Fruit fly (Drosophila melanogaster): ENCODE measurements around the gene Gr93c.

The Gr93c gene

dm6 chr3R:21848987-21849442 is 4.0 kb upstream of the Gr93c start:
- TF ChIP-seq kay (GFP tag; ENCODE audit: borderline replicate concordance), result peak; percentile 91
- TF ChIP-seq Clk (GFP tag; optimal IDR thresholded peaks at IDR 0.05), result peak; percentile 82
- peak; percentile 21 for TF ChIP-seq ovo (GFP tag; optimal IDR thresholded peaks at IDR 0.05)
- peak; percentile 91 for TF ChIP-seq CG5204 (GFP tag; optimal IDR thresholded peaks at IDR 0.05)
- peak; percentile 95 for TF ChIP-seq CG11617 (GFP tag; optimal IDR thresholded peaks at IDR 0.05)
- TF ChIP-seq Crg-1 (GFP tag; optimal IDR thresholded peaks at IDR 0.05), result peak; percentile 77
- TF ChIP-seq Hr96 (GFP tag; optimal IDR thresholded peaks at IDR 0.05), result peak; percentile 92
- TF ChIP-seq cic (GFP tag; optimal IDR thresholded peaks at IDR 0.05), result peak; percentile 45
- TF ChIP-seq Mnt (GFP tag; optimal IDR thresholded peaks at IDR 0.05), result peak; percentile 58
- TF ChIP-seq CG12768 (GFP tag; optimal IDR thresholded peaks at IDR 0.05), result peak; percentile 89
- TF ChIP-seq CG7045 (GFP tag; optimal IDR thresholded peaks at IDR 0.05), result peak; percentile 95
- TF ChIP-seq toe (GFP tag; optimal IDR thresholded peaks at IDR 0.05), result peak; percentile 95
- TF ChIP-seq CG1620 (GFP tag; optimal IDR thresholded peaks at IDR 0.05), result peak; percentile 77
- TF ChIP-seq bab1 (GFP tag; optimal IDR thresholded peaks at IDR 0.05), result peak; percentile 96
- TF ChIP-seq CG14711 (tag; optimal IDR thresholded peaks at IDR 0.05), result peak; percentile 72
- peak; percentile 84 for TF ChIP-seq CG7101 (tag; optimal IDR thresholded peaks at IDR 0.05)
- no peak for TF ChIP-seq cnc (optimal IDR thresholded peaks at IDR 0.05)
- peak; percentile 76 for TF ChIP-seq tj (GFP tag; optimal IDR thresholded peaks at IDR 0.05)
- TF ChIP-seq CG33017 (tag; optimal IDR thresholded peaks at IDR 0.05), result peak; percentile 91
- peak; percentile 86 for TF ChIP-seq pad (GFP tag; optimal IDR thresholded peaks at IDR 0.05)

dm6 chr3R:21848271-21848670 is 3.2 kb upstream of the Gr93c start:
- TF ChIP-seq Hr96 (GFP tag; optimal IDR thresholded peaks at IDR 0.05) (no peak), CG33017 (tag; optimal IDR thresholded peaks at IDR 0.05) (no peak), cnc (optimal IDR thresholded peaks at IDR 0.05) (no peak), tj (GFP tag; optimal IDR thresholded peaks at IDR 0.05) (no peak), bab1 (GFP tag; optimal IDR thresholded peaks at IDR 0.05) (no peak), CG14711 (tag; optimal IDR thresholded peaks at IDR 0.05) (no peak), CG1620 (GFP tag; optimal IDR thresholded peaks at IDR 0.05) (no peak), CG12768 (GFP tag; optimal IDR thresholded peaks at IDR 0.05) (no peak), ovo (GFP tag; optimal IDR thresholded peaks at IDR 0.05) (no peak), cic (GFP tag; optimal IDR thresholded peaks at IDR 0.05) (no peak)

- TF ChIP-seq Clk (GFP tag; optimal IDR thresholded peaks at IDR 0.05), result no peak
These were observed 2.4 kb upstream of the Gr93c start for dm6 chr3R:21847438-21847837.

dm6 chr3R:21846559-21846958 is 1.5 kb upstream of the Gr93c start, which contains the start of gene Gr93d:
Gene Gr93d, minus strand, starts transcription at chr3R:21846659.
- no peak for TF ChIP-seq CG12768 (GFP tag; optimal IDR thresholded peaks at IDR 0.05)
- TF ChIP-seq Mnt (GFP tag; optimal IDR thresholded peaks at IDR 0.05), result no peak
- TF ChIP-seq CG1620 (GFP tag; optimal IDR thresholded peaks at IDR 0.05), result no peak
- TF ChIP-seq pad (GFP tag; optimal IDR thresholded peaks at IDR 0.05), result no peak
- TF ChIP-seq toe (GFP tag; optimal IDR thresholded peaks at IDR 0.05), result no peak
- no peak for TF ChIP-seq CG33017 (tag; optimal IDR thresholded peaks at IDR 0.05)
- no peak for TF ChIP-seq Crg-1 (GFP tag; optimal IDR thresholded peaks at IDR 0.05)
- TF ChIP-seq tj (GFP tag; optimal IDR thresholded peaks at IDR 0.05), result no peak
- TF ChIP-seq Clk (GFP tag; optimal IDR thresholded peaks at IDR 0.05), result no peak
- no peak for TF ChIP-seq kay (GFP tag; ENCODE audit: borderline replicate concordance)
- no peak for TF ChIP-seq bab1 (GFP tag; optimal IDR thresholded peaks at IDR 0.05)
- TF ChIP-seq CG5204 (GFP tag; optimal IDR thresholded peaks at IDR 0.05), result no peak
- TF ChIP-seq CG7045 (GFP tag; optimal IDR thresholded peaks at IDR 0.05), result no peak
- TF ChIP-seq CG11617 (GFP tag; optimal IDR thresholded peaks at IDR 0.05), result no peak
- TF ChIP-seq ovo (GFP tag; optimal IDR thresholded peaks at IDR 0.05), result no peak

- TF ChIP-seq Crg-1 (GFP tag; optimal IDR thresholded peaks at IDR 0.05) (no peak), bab1 (GFP tag; optimal IDR thresholded peaks at IDR 0.05) (no peak), CG14711 (tag; optimal IDR thresholded peaks at IDR 0.05) (no peak), Hr96 (GFP tag; optimal IDR thresholded peaks at IDR 0.05) (no peak), CG1620 (GFP tag; optimal IDR thresholded peaks at IDR 0.05) (no peak), CG7101 (tag; optimal IDR thresholded peaks at IDR 0.05) (no peak), ovo (GFP tag; optimal IDR thresholded peaks at IDR 0.05) (no peak), CG12768 (GFP tag; optimal IDR thresholded peaks at IDR 0.05) (no peak), toe (GFP tag; optimal IDR thresholded peaks at IDR 0.05) (no peak), Mnt (GFP tag; optimal IDR thresholded peaks at IDR 0.05) (no peak), CG33017 (tag; optimal IDR thresholded peaks at IDR 0.05) (no peak), CG5204 (GFP tag; optimal IDR thresholded peaks at IDR 0.05) (no peak), Clk (GFP tag; optimal IDR thresholded peaks at IDR 0.05) (no peak), CG11617 (GFP tag; optimal IDR thresholded peaks at IDR 0.05) (no peak), kay (GFP tag; ENCODE audit: borderline replicate concordance) (no peak), tj (GFP tag; optimal IDR thresholded peaks at IDR 0.05) (no peak), cnc (optimal IDR thresholded peaks at IDR 0.05) (no peak), cic (GFP tag; optimal IDR thresholded peaks at IDR 0.05) (no peak)
These were observed 1.4 kb downstream of the Gr93c start, which contains the start of gene Gr93b for dm6 chr3R:21843665-21844064. Gene Gr93b, minus strand, starts transcription at chr3R:21843765.

dm6 chr3R:21841474-21842376 is 3.3 kb downstream of the Gr93c start:
- TF ChIP-seq CG33017 (tag; optimal IDR thresholded peaks at IDR 0.05), result no peak
- no peak for TF ChIP-seq bab1 (GFP tag; optimal IDR thresholded peaks at IDR 0.05)
- TF ChIP-seq Clk (GFP tag; optimal IDR thresholded peaks at IDR 0.05), result no peak
- no peak for TF ChIP-seq Hr96 (GFP tag; optimal IDR thresholded peaks at IDR 0.05)
- TF ChIP-seq cic (GFP tag; optimal IDR thresholded peaks at IDR 0.05), result no peak
- no peak for TF ChIP-seq cnc (optimal IDR thresholded peaks at IDR 0.05)
- no peak for TF ChIP-seq Crg-1 (GFP tag; optimal IDR thresholded peaks at IDR 0.05)
- no peak for TF ChIP-seq ovo (GFP tag; optimal IDR thresholded peaks at IDR 0.05)
- TF ChIP-seq Mnt (GFP tag; optimal IDR thresholded peaks at IDR 0.05), result no peak
- TF ChIP-seq CG1620 (GFP tag; optimal IDR thresholded peaks at IDR 0.05), result no peak
- TF ChIP-seq CG5204 (GFP tag; optimal IDR thresholded peaks at IDR 0.05), result no peak
- TF ChIP-seq CG7101 (tag; optimal IDR thresholded peaks at IDR 0.05), result no peak
- TF ChIP-seq CG11617 (GFP tag; optimal IDR thresholded peaks at IDR 0.05), result no peak
- TF ChIP-seq kay (GFP tag; ENCODE audit: borderline replicate concordance), result no peak
- no peak for TF ChIP-seq CG14711 (tag; optimal IDR thresholded peaks at IDR 0.05)
- no peak for TF ChIP-seq tj (GFP tag; optimal IDR thresholded peaks at IDR 0.05)
- TF ChIP-seq CG12768 (GFP tag; optimal IDR thresholded peaks at IDR 0.05), result no peak

All from whole organism, adult.